Worm (Caenorhabditis elegans) whole organism, mixed stage, embryonic: ENCODE results near the gene D1079.1.

Experiments used
- M03D4.4 ChIP-seq: sonication (generic microtip); optimal IDR thresholded peaks from 2 replicates; lab custom pipeline; 2017; ENCODE audit warnings: mild to moderate bottlenecking, missing genetic modification characterization, missing compliant biosample characterization
- bed-3 ChIP-seq: fragments of 200-800 bp; sonication (Bioruptor generic); optimal IDR thresholded peaks from 3 replicates; lab custom pipeline; 2018; ENCODE audit warnings: mild to moderate bottlenecking, missing genetic modification characterization, moderate library complexity, missing compliant biosample characterization
- blmp-1 ChIP-seq: fragments of 150-350 bp; optimal IDR thresholded peaks from 2 replicates; lab custom pipeline; 2014; ENCODE audit warnings: missing biosample characterization, missing genetic modification characterization
- ceh-39 ChIP-seq: fragments of 150-350 bp; optimal IDR thresholded peaks from 2 replicates; lab custom pipeline; 2014; ENCODE audit warnings: missing biosample characterization, missing genetic modification characterization
- ceh-43 ChIP-seq: fragments of 200-800 bp; sonication (Bioruptor generic); optimal IDR thresholded peaks from 2 replicates; lab custom pipeline; 2018; ENCODE audit warnings: mild to moderate bottlenecking, missing genetic modification characterization, moderate library complexity, missing compliant biosample characterization
- ceh-83 ChIP-seq: fragments of 200-800 bp; sonication (Bioruptor generic); optimal IDR thresholded peaks from 2 replicates; lab custom pipeline; 2018; ENCODE audit warnings: mild to moderate bottlenecking, missing genetic modification characterization, missing compliant biosample characterization
- ces-1 ChIP-seq: fragments of 150-350 bp; optimal IDR thresholded peaks from 2 replicates; lab custom pipeline; 2014; ENCODE audit warnings: missing biosample characterization, missing genetic modification reagents, missing genetic modification characterization
- cnd-1 ChIP-seq: fragments of 200-800 bp; sonication (Bioruptor generic); optimal IDR thresholded peaks from 2 replicates; lab custom pipeline; 2018; ENCODE audit warnings: mild to moderate bottlenecking, missing genetic modification characterization, missing compliant biosample characterization
- drap-1 ChIP-seq: fragments of 200-800 bp; sonication (Bioruptor generic); optimal IDR thresholded peaks from 3 replicates; lab custom pipeline; 2018; ENCODE audit warnings: mild to moderate bottlenecking, missing genetic modification characterization, missing compliant biosample characterization
- elt-1 ChIP-seq: sonication (generic microtip); optimal IDR thresholded peaks from 2 replicates; lab custom pipeline; 2017; ENCODE audit warnings: missing genetic modification characterization, mild to moderate bottlenecking, missing compliant biosample characterization, antibody characterized with exemption, moderate library complexity, borderline replicate concordance; ENCODE audit not compliant: insufficient read depth
- elt-3 ChIP-seq: fragments of 150-350 bp; optimal IDR thresholded peaks from 2 replicates; lab custom pipeline; 2014; ENCODE audit warnings: missing biosample characterization, missing genetic modification characterization
- flh-1 ChIP-seq: fragments of 200-800 bp; sonication (Bioruptor generic); optimal IDR thresholded peaks from 2 replicates; lab custom pipeline; 2018; ENCODE audit warnings: mild to moderate bottlenecking, missing genetic modification characterization, moderate library complexity, missing compliant biosample characterization
- ham-2 ChIP-seq: fragments of 200-800 bp; sonication (Bioruptor generic); optimal IDR thresholded peaks from 2 replicates; lab custom pipeline; 2018; ENCODE audit warnings: mild to moderate bottlenecking, missing genetic modification characterization, missing compliant biosample characterization
- hlh-1 ChIP-seq: fragments of 150-350 bp; optimal IDR thresholded peaks from 2 replicates; lab custom pipeline; 2014; ENCODE audit warnings: missing biosample characterization, missing genetic modification reagents, missing genetic modification characterization
- lin-13 ChIP-seq: fragments of 150-350 bp; optimal IDR thresholded peaks from 2 replicates; lab custom pipeline; 2014; ENCODE audit warnings: missing biosample characterization, missing genetic modification characterization
- lin-32 ChIP-seq: fragments of 200-800 bp; sonication (Bioruptor generic); optimal IDR thresholded peaks from 2 replicates; lab custom pipeline; 2018; ENCODE audit warnings: mild to moderate bottlenecking, missing genetic modification characterization, missing compliant biosample characterization
- lsy-2 ChIP-seq: fragments of 150-350 bp; optimal IDR thresholded peaks from 2 replicates; lab custom pipeline; 2014; ENCODE audit warnings: missing biosample characterization, missing genetic modification characterization
- mab-5 ChIP-seq: fragments of 150-350 bp; optimal IDR thresholded peaks from 2 replicates; lab custom pipeline; 2014; ENCODE audit warnings: missing biosample characterization, missing genetic modification characterization
- mep-1 ChIP-seq: fragments of 150-350 bp; optimal IDR thresholded peaks from 2 replicates; lab custom pipeline; 2017; ENCODE audit warnings: missing biosample characterization, missing genetic modification reagents, missing genetic modification characterization, inconsistent platforms
- mls-2 ChIP-seq: sonication (generic microtip); optimal IDR thresholded peaks from 2 replicates; lab custom pipeline; 2016; ENCODE audit warnings: mild to moderate bottlenecking, missing genetic modification characterization, moderate library complexity, missing compliant biosample characterization
- nhr-12 ChIP-seq: fragments of 150-350 bp; optimal IDR thresholded peaks from 2 replicates; lab custom pipeline; 2014; ENCODE audit warnings: missing biosample characterization, missing genetic modification characterization
- nhr-2 ChIP-seq: fragments of 150-350 bp; optimal IDR thresholded peaks from 2 replicates; lab custom pipeline; 2014; ENCODE audit warnings: missing biosample characterization, missing genetic modification characterization
- nhr-237 ChIP-seq: fragments of 150-350 bp; optimal IDR thresholded peaks from 2 replicates; lab custom pipeline; 2014; ENCODE audit warnings: missing biosample characterization, missing genetic modification characterization
- nhr-28 ChIP-seq: fragments of 150-350 bp; optimal IDR thresholded peaks from 2 replicates; lab custom pipeline; 2014; ENCODE audit warnings: missing biosample characterization, missing genetic modification characterization
- nhr-76 ChIP-seq: sonication (generic microtip); optimal IDR thresholded peaks from 2 replicates; lab custom pipeline; 2017; ENCODE audit warnings: missing biosample characterization, missing genetic modification characterization
- pha-4 ChIP-seq: fragments of 150-350 bp; optimal IDR thresholded peaks from 2 replicates; lab custom pipeline; 2018; ENCODE audit warnings: missing biosample characterization, missing genetic modification reagents, missing genetic modification characterization
- sem-2 ChIP-seq: fragments of 200-800 bp; sonication (Bioruptor generic); optimal IDR thresholded peaks from 2 replicates; lab custom pipeline; 2018; ENCODE audit warnings: mild to moderate bottlenecking, missing genetic modification characterization, missing compliant biosample characterization
- snpc-4 ChIP-seq: fragments of 150-350 bp; optimal IDR thresholded peaks from 2 replicates; lab custom pipeline; 2014; ENCODE audit warnings: missing biosample characterization, missing genetic modification characterization
- sptf-1 ChIP-seq: sonication (generic microtip); optimal IDR thresholded peaks from 2 replicates; lab custom pipeline; 2017; ENCODE audit warnings: mild to moderate bottlenecking, missing genetic modification characterization, moderate library complexity, missing compliant biosample characterization
- tbx-8 ChIP-seq: fragments of 200-800 bp; sonication (Bioruptor generic); optimal IDR thresholded peaks from 2 replicates; lab custom pipeline; 2018; ENCODE audit warnings: mild to moderate bottlenecking, missing genetic modification characterization, moderate library complexity, missing compliant biosample characterization
- unc-120 ChIP-seq: sonication (generic microtip); optimal IDR thresholded peaks from 2 replicates; lab custom pipeline; 2017; ENCODE audit warnings: missing genetic modification characterization, missing compliant biosample characterization; ENCODE audit not compliant: poor library complexity, severe bottlenecking
- unc-39 ChIP-seq: fragments of 150-350 bp; optimal IDR thresholded peaks from 2 replicates; lab custom pipeline; 2014; ENCODE audit warnings: missing biosample characterization, missing genetic modification characterization
- unc-62 ChIP-seq: fragments of 150-350 bp; optimal IDR thresholded peaks from 2 replicates; lab custom pipeline; 2014; ENCODE audit warnings: missing biosample characterization, missing genetic modification reagents, missing genetic modification characterization
- zip-8 ChIP-seq: fragments of 150-350 bp; optimal IDR thresholded peaks from 2 replicates; lab custom pipeline; 2014; ENCODE audit warnings: missing biosample characterization, missing genetic modification characterization
- ztf-11 ChIP-seq: fragments of 150-350 bp; optimal IDR thresholded peaks from 2 replicates; lab custom pipeline; 2014; ENCODE audit warnings: missing biosample characterization, missing genetic modification characterization

D1079.1 gene

ce11 chrX:4383316-4383936 lies 19.5 kb upstream of the D1079.1 start, which contains the start of gene lst-2:
Gene lst-2 (minus strand): TSS chrX:4383366.
- TF ChIP-seq hlh-1 (tag; lab: Kevin White, UChicago) (no peak), nhr-28 (tag; lab: Kevin White, UChicago) (no peak), ceh-39 (tag; lab: Kevin White, UChicago) (no peak), flh-1 (GFP tag; lab: Kevin White, UChicago) (no peak)

ce11 chrX:4386493-4386892 lies 16.5 kb upstream of the D1079.1 start:
- TF ChIP-seq nhr-237 (tag; lab: Kevin White, UChicago) (no peak), bed-3 (GFP tag; lab: Kevin White, UChicago) (no peak)

ce11 chrX:4388834-4389409 lies 14.0 kb upstream of the D1079.1 start, which contains the start of gene dpy-23:
Gene dpy-23 (plus strand): TSS chrX:4389359.
- TF ChIP-seq ces-1 (GFP tag; lab: Kevin White, UChicago), result peak; percentile 91
- TF ChIP-seq nhr-237 (tag; lab: Kevin White, UChicago), result peak; percentile 93
- no peak for TF ChIP-seq nhr-76 (tag; lab: Kevin White, UChicago)
- peak; percentile 20 for TF ChIP-seq nhr-12 (tag; lab: Kevin White, UChicago)
- TF ChIP-seq M03D4.4 (tag; lab: Kevin White, UChicago), result peak; percentile 19
- no peak for TF ChIP-seq flh-1 (GFP tag; lab: Kevin White, UChicago)
- no peak for TF ChIP-seq elt-1
- peak; percentile 92 for TF ChIP-seq unc-120 (tag; lab: Kevin White, UChicago)
- TF ChIP-seq zip-8, result no peak
- no peak for TF ChIP-seq bed-3 (GFP tag; lab: Kevin White, UChicago)
- TF ChIP-seq blmp-1 (tag; lab: Kevin White, UChicago), result no peak
- no peak for TF ChIP-seq nhr-2 (tag; lab: Kevin White, UChicago)
- TF ChIP-seq ztf-11 (tag; lab: Kevin White, UChicago), result peak; percentile 69
- TF ChIP-seq nhr-28 (tag; lab: Kevin White, UChicago), result no peak
- TF ChIP-seq lin-13 (tag; lab: Kevin White, UChicago), result peak; percentile 71
- no peak for TF ChIP-seq tbx-8 (GFP tag; lab: Kevin White, UChicago)
- no peak for TF ChIP-seq ceh-83
- TF ChIP-seq mab-5 (tag; lab: Kevin White, UChicago), result no peak
- TF ChIP-seq ceh-39 (tag; lab: Kevin White, UChicago), result peak; percentile 69
- peak; percentile 82 for TF ChIP-seq hlh-1 (tag; lab: Kevin White, UChicago)
- TF ChIP-seq unc-62 (GFP tag; lab: Kevin White, UChicago), result peak; percentile 87
- TF ChIP-seq ceh-43 (GFP tag; lab: Kevin White, UChicago), result peak; percentile 28
- TF ChIP-seq pha-4, result peak; percentile 93
- TF ChIP-seq sptf-1 (tag; lab: Kevin White, UChicago), result peak; percentile 59
- peak; percentile 88 for TF ChIP-seq ham-2 (GFP tag; lab: Kevin White, UChicago)
- peak; percentile 11 for TF ChIP-seq cnd-1 (tag; lab: Kevin White, UChicago)
- TF ChIP-seq unc-39 (tag; lab: Kevin White, UChicago), result no peak
- TF ChIP-seq lin-32, result no peak
- TF ChIP-seq snpc-4, result no peak
- TF ChIP-seq lsy-2 (tag; lab: Kevin White, UChicago), result peak; percentile 78
- TF ChIP-seq drap-1, result peak; percentile 48
- TF ChIP-seq elt-3 (tag; lab: Kevin White, UChicago), result no peak
- peak; percentile 65 for TF ChIP-seq mls-2 (tag; lab: Kevin White, UChicago)
- peak; percentile 83 for TF ChIP-seq mep-1 (tag; lab: Kevin White, UChicago)
- no peak for TF ChIP-seq sem-2 (GFP tag; lab: Kevin White, UChicago)
